Worm (Caenorhabditis elegans) whole organism, L1 larva: Measurements from ENCODE around the gene F10G2.7.

Experiments used
- aha-1 ChIP-seq: fragments of 150-350 bp; optimal IDR thresholded peaks from 2 replicates; lab custom pipeline; 2014; ENCODE audit warnings: missing biosample characterization, missing genetic modification characterization
- alr-1 ChIP-seq: fragments of 200-800 bp; sonication (Bioruptor generic); optimal IDR thresholded peaks from 2 replicates; lab custom pipeline; 2018; ENCODE audit warnings: borderline replicate concordance, mild to moderate bottlenecking, missing genetic modification characterization, missing compliant biosample characterization
- aly-2 ChIP-seq: fragments of 150-350 bp; optimal IDR thresholded peaks from 2 replicates; lab custom pipeline; 2014; ENCODE audit warnings: missing biosample characterization, missing genetic modification characterization
- ama-1 ChIP-seq: fragments of 150-350 bp; optimal IDR thresholded peaks from 2 replicates; lab custom pipeline; 2014
- ceh-63 ChIP-seq: fragments of 200-800 bp; sonication (Bioruptor generic); optimal IDR thresholded peaks from 2 replicates; lab custom pipeline; 2018; ENCODE audit warnings: mild to moderate bottlenecking, missing genetic modification characterization, missing compliant biosample characterization
- ceh-82 ChIP-seq, 3 experiments: fragments of 150-350 bp in 1 of 3; sonication (generic microtip) in 2 of 3; optimal IDR thresholded peaks; 2 replicates each; lab custom pipeline; 2014 to 2017; ENCODE audit warnings: missing biosample characterization in 3 of 3, missing genetic modification characterization in 3 of 3
- ceh-90 ChIP-seq: sonication (generic microtip); optimal IDR thresholded peaks from 2 replicates; lab custom pipeline; 2016; ENCODE audit warnings: missing genetic modification characterization, missing compliant biosample characterization
- egl-13 ChIP-seq: sonication (generic microtip); optimal IDR thresholded peaks from 2 replicates; lab custom pipeline; 2016; ENCODE audit warnings: missing genotype, missing genetic modification reagents, missing genetic modification characterization, missing compliant biosample characterization
- egl-27 ChIP-seq, 2 experiments: fragments of 150-350 bp in 1 of 2; sonication (generic microtip); optimal IDR thresholded peaks; 3 replicates each; lab custom pipeline; 2017 to 2018; ENCODE audit warnings: missing biosample characterization in 2 of 2, missing genetic modification characterization in 2 of 2, missing genetic modification reagents in 2 of 2
- elt-2 ChIP-seq: sonication (generic microtip); optimal IDR thresholded peaks from 2 replicates; lab custom pipeline; 2016; ENCODE audit warnings: missing genetic modification characterization, mild to moderate bottlenecking, inconsistent platforms, missing compliant biosample characterization, missing genetic modification reagents
- elt-3 ChIP-seq, 6 experiments: fragments of 150-350 bp in 1 of 6; sonication (generic microtip); optimal IDR thresholded peaks; 2 replicates each; lab custom pipeline; 2017 to 2018; ENCODE audit warnings: missing biosample characterization in 6 of 6, missing genetic modification characterization in 6 of 6, inconsistent platforms in 1 of 6
- fkh-10 ChIP-seq: sonication (generic microtip); optimal IDR thresholded peaks from 2 replicates; lab custom pipeline; 2017; ENCODE audit warnings: missing biosample characterization, missing genetic modification reagents, missing genetic modification characterization
- fkh-8 ChIP-seq: sonication (generic microtip); optimal IDR thresholded peaks from 2 replicates; lab custom pipeline; 2016; ENCODE audit warnings: mild to moderate bottlenecking, missing genetic modification characterization, missing compliant biosample characterization
- hlh-17 ChIP-seq: fragments of 200-800 bp; sonication (Bioruptor generic); optimal IDR thresholded peaks from 2 replicates; lab custom pipeline; 2018; ENCODE audit warnings: missing genetic modification characterization, mild to moderate bottlenecking, missing compliant biosample characterization, moderate library complexity, borderline replicate concordance
- hpl-2 ChIP-seq: fragments of 150-350 bp; optimal IDR thresholded peaks from 2 replicates; lab custom pipeline; 2014; ENCODE audit warnings: missing biosample characterization, missing genetic modification reagents, missing genetic modification characterization
- jun-1 ChIP-seq: fragments of 150-350 bp; optimal IDR thresholded peaks from 2 replicates; lab custom pipeline; 2014; ENCODE audit warnings: missing biosample characterization, missing genetic modification reagents, missing genetic modification characterization
- lin-15B ChIP-seq: fragments of 150-350 bp; sonication (generic microtip); optimal IDR thresholded peaks from 3 replicates; lab custom pipeline; 2014; ENCODE audit warnings: missing biosample characterization, missing genetic modification characterization
- lsy-2 ChIP-seq, 2 experiments: fragments of 150-350 bp; optimal IDR thresholded peaks; 2 replicates each; lab custom pipeline; 2014; ENCODE audit warnings: missing biosample characterization in 2 of 2, missing genetic modification characterization in 2 of 2
- mef-2 ChIP-seq: fragments of 150-350 bp; optimal IDR thresholded peaks from 2 replicates; lab custom pipeline; 2014; ENCODE audit warnings: missing biosample characterization, missing genetic modification characterization
- nhr-12 ChIP-seq: sonication (generic microtip); optimal IDR thresholded peaks from 2 replicates; lab custom pipeline; 2017; ENCODE audit warnings: missing biosample characterization, missing genetic modification characterization
- nhr-28 ChIP-seq: fragments of 150-350 bp; optimal IDR thresholded peaks from 2 replicates; lab custom pipeline; 2014; ENCODE audit warnings: missing biosample characterization, missing genetic modification characterization
- nhr-47 ChIP-seq: sonication (generic microtip); optimal IDR thresholded peaks from 2 replicates; lab custom pipeline; 2016; ENCODE audit warnings: mild to moderate bottlenecking, missing genetic modification characterization, moderate library complexity, missing compliant biosample characterization
- nhr-71 ChIP-seq: sonication (generic microtip); optimal IDR thresholded peaks from 2 replicates; lab custom pipeline; 2016; ENCODE audit warnings: mild to moderate bottlenecking, missing genetic modification characterization, moderate library complexity, missing compliant biosample characterization
- nhr-76 ChIP-seq: sonication (generic microtip); optimal IDR thresholded peaks from 2 replicates; lab custom pipeline; 2017; ENCODE audit warnings: missing biosample characterization, missing genetic modification characterization
- nhr-77 ChIP-seq: fragments of 150-350 bp; optimal IDR thresholded peaks from 2 replicates; lab custom pipeline; 2014; ENCODE audit warnings: missing biosample characterization, missing genetic modification characterization
- nhr-84 ChIP-seq: sonication (generic microtip); optimal IDR thresholded peaks from 2 replicates; lab custom pipeline; 2017; ENCODE audit warnings: missing biosample characterization, missing genetic modification characterization
- nhr-85 ChIP-seq: sonication (generic microtip); peaks from one replicate; lab custom pipeline; 2016; ENCODE audit warnings: missing genetic modification characterization, inconsistent platforms, missing compliant biosample characterization
- pag-3 ChIP-seq: sonication (generic microtip); optimal IDR thresholded peaks from 2 replicates; lab custom pipeline; 2017; ENCODE audit warnings: missing genetic modification characterization, mild to moderate bottlenecking, missing compliant biosample characterization, antibody characterized with exemption, borderline replicate concordance; ENCODE audit not compliant: insufficient read depth
- pqm-1 ChIP-seq: sonication (generic microtip); optimal IDR thresholded peaks from 3 replicates; lab custom pipeline; 2017; ENCODE audit warnings: missing biosample characterization, missing genetic modification characterization
- snu-23 ChIP-seq: sonication (generic microtip); optimal IDR thresholded peaks from 2 replicates; lab custom pipeline; 2016; ENCODE audit warnings: missing genetic modification characterization, missing compliant biosample characterization
- sox-4 ChIP-seq: sonication (generic microtip); optimal IDR thresholded peaks from 2 replicates; lab custom pipeline; 2016; ENCODE audit warnings: missing genetic modification characterization, missing compliant biosample characterization
- sup-37 ChIP-seq: fragments of 200-800 bp; sonication (Bioruptor generic); optimal IDR thresholded peaks from 2 replicates; lab custom pipeline; 2018; ENCODE audit warnings: mild to moderate bottlenecking, missing genetic modification characterization, missing compliant biosample characterization
- tlp-1 ChIP-seq: fragments of 150-350 bp; optimal IDR thresholded peaks from 2 replicates; lab custom pipeline; 2014; ENCODE audit warnings: missing biosample characterization, missing genetic modification characterization
- unc-130 ChIP-seq: fragments of 150-350 bp; optimal IDR thresholded peaks from 2 replicates; lab custom pipeline; 2017; ENCODE audit warnings: missing biosample characterization, missing genetic modification characterization, inconsistent platforms
- zip-4 ChIP-seq: fragments of 200-800 bp; sonication (Bioruptor generic); optimal IDR thresholded peaks from 2 replicates; lab custom pipeline; 2018; ENCODE audit warnings: mild to moderate bottlenecking, missing genetic modification characterization, moderate library complexity, missing compliant biosample characterization

Gene F10G2.7

ce11 chrV:7356684-7357083, 19.6 kb upstream of the F10G2.7 start, which contains the start of gene C03G6.21:
TSS of gene C03G6.21 (minus strand) at chrV:7356784.
- no peak for TF ChIP-seq nhr-47 (tag; lab: Kevin White, UChicago)
- no peak for TF ChIP-seq unc-130
- TF ChIP-seq nhr-71 (tag; lab: Kevin White, UChicago): no peak
- TF ChIP-seq aha-1 (tag; lab: Kevin White, UChicago): no peak
- no peak for TF ChIP-seq ceh-82 (tag; optimal IDR thresholded peaks at IDR 0.05; lab: Kevin White, UChicago)
- no peak for TF ChIP-seq jun-1 (tag; lab: Kevin White, UChicago)
- TF ChIP-seq egl-13 (tag; lab: Kevin White, UChicago): no peak
- no peak for TF ChIP-seq sox-4 (tag; lab: Kevin White, UChicago)
- no peak for TF ChIP-seq lsy-2 (tag; optimal IDR thresholded peaks at IDR 0.05; lab: Kevin White, UChicago)
- TF ChIP-seq nhr-12: no peak
- no peak for TF ChIP-seq mef-2 (tag; lab: Kevin White, UChicago)
- TF ChIP-seq zip-4 (GFP tag; lab: Kevin White, UChicago): no peak
- TF ChIP-seq fkh-10 (GFP tag; lab: Kevin White, UChicago): no peak
- no peak for TF ChIP-seq tlp-1 (tag; lab: Kevin White, UChicago)
- no peak for TF ChIP-seq hpl-2 (GFP tag; lab: Kevin White, UChicago)
- TF ChIP-seq ceh-63 (GFP tag; lab: Kevin White, UChicago): no peak
- no peak for TF ChIP-seq elt-2 (tag; lab: Kevin White, UChicago)
- TF ChIP-seq snu-23 (GFP tag; lab: Kevin White, UChicago): no peak

ce11 chrV:7355464-7355863, 18.3 kb upstream of the F10G2.7 start, which contains the start of gene tag-293:
TSS of gene tag-293 (minus strand) at chrV:7355564.
- TF ChIP-seq lin-15B (tag; lab: Kevin White, UChicago) (no peak), jun-1 (tag; lab: Kevin White, UChicago) (no peak), pqm-1 (tag; lab: Kevin White, UChicago) (no peak), lsy-2 (tag; optimal IDR thresholded peaks at IDR 0.05; lab: Kevin White, UChicago) (no peak), elt-3 (tag; optimal IDR thresholded peaks at IDR 0.05; lab: Kevin White, UChicago) (no peak), fkh-10 (GFP tag; lab: Kevin White, UChicago) (no peak), pag-3 (tag; lab: Kevin White, UChicago) (no peak), hlh-17 (GFP tag; lab: Kevin White, UChicago) (no peak), nhr-28 (tag; lab: Kevin White, UChicago) (no peak), nhr-76 (tag; lab: Kevin White, UChicago) (no peak)

ce11 chrV:7353602-7354001, 16.5 kb upstream of the F10G2.7 start:
- TF ChIP-seq fkh-8 (no peak), nhr-85 (tag; lab: Kevin White, UChicago) (no peak), sup-37 (GFP tag; lab: Kevin White, UChicago) (no peak), nhr-77 (tag; lab: Kevin White, UChicago) (no peak), alr-1 (tag; lab: Kevin White, UChicago) (no peak), hlh-17 (GFP tag; lab: Kevin White, UChicago) (no peak), nhr-76 (tag; lab: Kevin White, UChicago) (no peak), aly-2 (tag; lab: Kevin White, UChicago) (no peak), egl-27 (tag; optimal IDR thresholded peaks at IDR 0.05; lab: Kevin White, UChicago) (no peak), nhr-84 (no peak), ceh-90 (tag; lab: Kevin White, UChicago) (no peak), ama-1 (no peak)
- TF ChIP-seq, all 84 proteins: peak for 0
